Worm (Caenorhabditis elegans) whole organism, L4 larva: ENCODE data around the gene jmjd-1.1.

ENCODE experiments used
- T20F7.1 ChIP-seq: fragments of 200-800 bp; sonication (Bioruptor generic); optimal IDR thresholded peaks from 2 replicates; lab custom pipeline; 2018; ENCODE audit warnings: mild to moderate bottlenecking, missing genetic modification characterization, missing compliant biosample characterization
- nhr-41 ChIP-seq: fragments of 200-800 bp; sonication (Bioruptor generic); IDR thresholded peaks from 2 replicates; pipeline ENCODE4 v1.3.6; 2022; ENCODE audit warnings: missing genetic modification reagents, missing genetic modification characterization, missing compliant biosample characterization

- no peak for TF ChIP-seq T20F7.1 (GFP tag; lab: Kevin White, UChicago)
- TF ChIP-seq nhr-41 (GFP tag; lab: Robert Waterston, UW), result no peak
Observed at ce11 chrII:11772364-11772763, 34.0 kb upstream of the jmjd-1.1 start, which contains the start of gene F44E5.15.
